Worm (Caenorhabditis elegans): ENCODE data around the gene str-141.
A peak's percentile ranks its signal among the peaks of the same experiment; 100 is the strongest.

str-141 gene

DNA sequence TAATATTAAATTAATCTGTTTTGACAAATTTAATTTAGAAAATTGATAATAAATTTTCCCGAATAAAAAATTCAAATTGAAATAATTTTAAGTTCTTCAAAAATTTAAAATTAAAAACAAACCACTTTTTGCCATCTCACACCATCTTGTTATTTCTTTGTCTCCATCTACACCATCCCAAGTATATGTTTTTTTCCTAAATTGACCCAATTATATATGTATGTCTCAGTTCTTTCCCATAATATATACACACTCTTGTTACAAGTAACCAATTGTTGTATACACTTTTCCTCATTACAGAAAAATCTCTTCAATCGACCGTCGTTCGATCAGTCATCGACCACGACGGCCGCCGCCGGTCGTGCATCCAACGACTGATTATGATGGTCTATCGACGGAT lies 41.3 kb downstream of the str-141 start, which contains the start of gene gly-20:
TSS of gene gly-20 (plus strand) at position 301 of the 400 bp plus-strand sequence.
- no peak for TF ChIP-seq ceh-36 (tag; optimal IDR thresholded peaks at IDR 0.05)

DNA sequence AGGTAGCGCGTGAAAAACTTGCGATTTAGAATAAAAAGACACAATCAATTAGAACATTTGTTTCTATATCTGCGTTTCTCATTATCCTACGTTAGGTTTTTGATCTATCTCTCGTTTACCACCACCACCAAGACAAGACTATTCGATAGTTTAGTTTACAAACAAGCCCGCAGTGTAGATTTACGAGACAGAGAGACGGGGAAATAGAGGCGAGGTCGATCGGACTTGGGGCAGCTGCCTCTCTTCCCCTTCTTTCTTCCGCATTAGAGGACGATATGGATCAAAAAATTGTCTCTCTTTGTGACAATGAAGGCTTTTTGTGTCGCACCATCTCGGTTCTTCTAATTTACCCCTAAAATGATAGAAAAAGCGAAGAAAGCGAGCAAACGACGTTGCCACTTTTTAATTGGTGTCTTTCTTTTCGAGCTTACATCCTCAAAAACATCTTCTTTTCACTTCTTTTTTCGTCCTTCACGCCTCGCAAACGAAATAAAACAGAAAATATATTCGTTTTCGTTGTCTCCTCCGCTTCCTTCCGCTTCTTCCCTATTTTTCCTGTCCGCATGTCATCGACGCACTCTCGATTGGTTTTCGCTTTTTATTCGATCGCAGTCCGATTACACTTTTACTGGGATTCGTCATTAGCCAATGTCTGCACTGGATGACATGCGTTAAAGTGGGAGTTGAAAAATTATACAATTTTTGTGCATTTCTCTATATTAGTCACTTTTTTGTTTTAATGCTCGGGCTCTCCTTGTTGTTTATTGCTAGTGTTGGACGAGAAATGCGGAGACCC lies 42.0 kb downstream of the str-141 start:
- peak; percentile 52 for TF ChIP-seq hmg-4 (GFP tag; optimal IDR thresholded peaks at IDR 0.05)
- no peak for TF ChIP-seq aly-1 (tag; optimal IDR thresholded peaks at IDR 0.05)

DNA sequence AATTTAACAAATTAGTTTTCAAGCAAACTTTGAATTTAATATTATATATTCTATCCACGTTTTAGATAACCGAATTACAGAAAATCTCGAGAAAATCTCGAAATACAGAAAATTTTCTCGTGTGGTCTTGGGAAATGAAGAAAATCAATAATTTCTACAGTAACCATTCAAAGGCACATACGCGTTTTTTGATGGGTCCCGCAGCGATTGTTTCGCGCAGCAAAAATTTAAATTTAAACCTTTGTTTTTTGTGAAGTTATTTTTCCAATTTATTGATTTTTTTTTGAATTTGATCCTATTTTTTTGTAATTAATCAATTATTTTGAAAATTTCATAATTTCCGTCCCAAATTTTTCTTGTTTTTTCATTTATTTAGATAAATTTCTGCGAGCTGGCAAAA lies 44.1 kb downstream of the str-141 start:
- no peak for TF ChIP-seq ets-7 (tag; optimal IDR thresholded peaks at IDR 0.05)
- TF ChIP-seq pes-1 (GFP tag; IDR thresholded peaks at IDR 0.05): no peak
- TF ChIP-seq tbx-37 (GFP tag; conservative IDR thresholded peaks at IDR 0.05): no peak
- TF ChIP-seq flt-1 (GFP tag; IDR thresholded peaks at IDR 0.05): no peak
- TF ChIP-seq sea-1 (GFP tag; conservative IDR thresholded peaks at IDR 0.05): no peak
- no peak for TF ChIP-seq ama-1 (optimal IDR thresholded peaks at IDR 0.05)
- TF ChIP-seq ceh-13 (GFP tag; optimal IDR thresholded peaks at IDR 0.05): no peak
- TF ChIP-seq B0310.2 (tag; optimal IDR thresholded peaks at IDR 0.05): no peak
- no peak for TF ChIP-seq scrt-1 (GFP tag; IDR thresholded peaks at IDR 0.05)
- no peak for TF ChIP-seq tra-4 (tag; optimal IDR thresholded peaks at IDR 0.05)
- no peak for TF ChIP-seq hmbx-1 (tag; optimal IDR thresholded peaks at IDR 0.05)

DNA sequence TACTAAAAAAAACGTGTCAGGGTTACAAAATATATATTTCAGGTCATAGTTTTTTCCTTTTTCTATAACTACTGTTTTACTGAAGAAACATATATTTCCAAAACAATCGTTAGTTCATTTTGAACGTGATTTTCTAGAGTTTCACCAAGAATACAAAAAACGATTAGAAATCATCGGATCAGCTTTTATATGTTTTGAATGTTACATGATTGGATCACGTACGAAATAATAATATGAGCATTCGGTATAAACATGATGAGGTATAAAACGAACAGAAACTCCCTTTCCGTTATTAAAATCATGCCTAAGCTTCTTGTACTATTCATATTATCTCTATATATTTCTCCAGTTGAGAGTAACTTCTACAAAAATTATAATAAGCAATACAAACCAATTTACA lies 50.8 kb downstream of the str-141 start, which contains the start of gene clec-223:
TSS of gene clec-223 (plus strand) at position 301 of the 400 bp plus-strand sequence.
- TF ChIP-seq hmg-4 (GFP tag; optimal IDR thresholded peaks at IDR 0.05): no peak
- TF ChIP-seq pes-1 (GFP tag; IDR thresholded peaks at IDR 0.05): no peak
- TF ChIP-seq scrt-1 (GFP tag; IDR thresholded peaks at IDR 0.05): no peak
- TF ChIP-seq ets-7 (tag; optimal IDR thresholded peaks at IDR 0.05): no peak
- TF ChIP-seq ceh-13 (GFP tag; optimal IDR thresholded peaks at IDR 0.05): no peak
- no peak for TF ChIP-seq flt-1 (GFP tag; IDR thresholded peaks at IDR 0.05)
